Worm (Caenorhabditis elegans) whole organism, L1 larva: ENCODE measurements around the gene F43B10.1.

ENCODE experiments used
- ceh-88 ChIP-seq: fragments of 200-800 bp; sonication (Bioruptor generic); IDR thresholded peaks from 2 replicates; pipeline ENCODE4 v1.3.6; 2022; ENCODE audit warnings: missing genetic modification characterization, missing compliant biosample characterization
- efl-1 ChIP-seq, 4 experiments: fragments of 150-350 bp; optimal IDR thresholded peaks in 3 of 4; peaks in 1 of 4; 1 replicate in 1 of 4; 2 replicates in 3 of 4; lab custom pipeline; 2014; ENCODE audit warnings: missing biosample characterization in 2 of 4, missing genetic modification characterization in 2 of 4, missing genetic modification reagents in 2 of 4
- nhr-28 ChIP-seq: fragments of 150-350 bp; optimal IDR thresholded peaks from 2 replicates; lab custom pipeline; 2014; ENCODE audit warnings: missing biosample characterization, missing genetic modification characterization
- nhr-77 ChIP-seq: fragments of 150-350 bp; optimal IDR thresholded peaks from 2 replicates; lab custom pipeline; 2014; ENCODE audit warnings: missing biosample characterization, missing genetic modification characterization
- pag-3 ChIP-seq: sonication (generic microtip); optimal IDR thresholded peaks from 2 replicates; lab custom pipeline; 2017; ENCODE audit warnings: missing genetic modification characterization, mild to moderate bottlenecking, missing compliant biosample characterization, antibody characterized with exemption, borderline replicate concordance; ENCODE audit not compliant: insufficient read depth
- sup-37 ChIP-seq: fragments of 200-800 bp; sonication (Bioruptor generic); optimal IDR thresholded peaks from 2 replicates; lab custom pipeline; 2018; ENCODE audit warnings: mild to moderate bottlenecking, missing genetic modification characterization, missing compliant biosample characterization

DNA sequence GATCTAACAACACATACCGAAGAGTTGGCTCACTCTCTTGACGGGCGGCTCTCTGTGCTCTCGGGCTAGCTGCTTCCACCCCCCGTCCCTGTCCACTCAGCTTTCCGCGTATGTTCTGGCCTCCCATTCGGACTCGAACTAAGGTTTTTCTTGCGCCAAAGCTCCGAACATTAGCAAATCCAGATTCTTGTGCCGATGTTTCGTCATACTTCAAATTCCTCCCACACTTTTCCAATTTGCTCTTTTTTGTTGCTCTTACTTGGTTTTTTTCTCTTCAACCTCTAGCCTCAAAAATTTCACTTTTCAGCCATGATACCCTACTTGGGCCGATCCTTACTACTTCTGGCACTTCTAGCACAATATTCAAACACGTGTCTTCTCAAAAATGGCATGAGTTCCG is 67.7 kb downstream of the F43B10.1 start, which contains the start of gene cdh-9:
- no peak for TF ChIP-seq pag-3
- TF ChIP-seq sup-37 (GFP tag; lab: Kevin White, UChicago) = no peak
- TF ChIP-seq nhr-77 (tag; lab: Kevin White, UChicago) = no peak
- TF ChIP-seq ceh-88 (GFP tag; lab: Robert Waterston, UW) = no peak
- no peak for TF ChIP-seq nhr-28 (tag; lab: Kevin White, UChicago)
- no peak for TF ChIP-seq efl-1 (optimal IDR thresholded peaks at IDR 0.05; lab: Kevin White, UChicago)
- no peak for TF ChIP-seq efl-1 (GFP tag; optimal IDR thresholded peaks at IDR 0.05 in 1 of 2; lab: Kevin White, UChicago)
